Fruit fly (Drosophila melanogaster): Measurements from ENCODE around the gene S6k.

DNA sequence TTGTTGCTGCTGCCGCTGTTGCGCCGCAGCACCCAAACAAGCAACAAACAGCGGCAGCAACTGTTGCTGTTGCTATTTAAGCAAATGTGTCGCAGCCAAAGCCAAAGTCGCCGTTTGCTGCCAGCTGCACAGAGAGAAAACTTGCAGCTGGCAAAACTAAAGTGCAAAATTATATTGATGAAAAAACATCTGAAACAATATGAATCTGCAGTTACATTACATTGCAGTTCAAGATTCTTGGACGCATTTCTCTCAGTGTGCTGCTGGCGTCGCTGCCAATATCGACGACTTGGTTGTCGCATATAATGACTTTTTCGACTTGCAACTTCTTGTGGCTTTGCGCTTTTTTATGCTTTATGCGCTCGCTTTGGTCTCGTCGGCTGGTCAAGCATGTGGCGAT, 23.5 kb upstream of the S6k start:
- TF ChIP-seq CG8478 (optimal IDR thresholded peaks at IDR 0.05) = no peak
- no peak for TF ChIP-seq CTCF (optimal IDR thresholded peaks at IDR 0.05)
